Worm (Caenorhabditis elegans) whole organism, L4/young adult: ENCODE data around the gene C25H3.16.
A peak's percentile ranks its signal among the peaks of the same experiment; 100 is the strongest.

Experiments used
- W03F9.2 ChIP-seq: fragments of 150-350 bp; optimal IDR thresholded peaks from 2 replicates; lab custom pipeline; 2014; ENCODE audit warnings: missing biosample characterization, missing genetic modification characterization
- dao-5 ChIP-seq: sonication (generic microtip); optimal IDR thresholded peaks from 2 replicates; lab custom pipeline; 2016; ENCODE audit warnings: missing genotype, missing genetic modification characterization, moderate library complexity, missing compliant biosample characterization
- him-1 ChIP-seq: sonication (generic microtip); optimal IDR thresholded peaks from 2 replicates; lab custom pipeline; 2016; ENCODE audit warnings: missing genotype, missing genetic modification reagents, missing genetic modification characterization, missing compliant biosample characterization

C25H3.16 gene

DNA sequence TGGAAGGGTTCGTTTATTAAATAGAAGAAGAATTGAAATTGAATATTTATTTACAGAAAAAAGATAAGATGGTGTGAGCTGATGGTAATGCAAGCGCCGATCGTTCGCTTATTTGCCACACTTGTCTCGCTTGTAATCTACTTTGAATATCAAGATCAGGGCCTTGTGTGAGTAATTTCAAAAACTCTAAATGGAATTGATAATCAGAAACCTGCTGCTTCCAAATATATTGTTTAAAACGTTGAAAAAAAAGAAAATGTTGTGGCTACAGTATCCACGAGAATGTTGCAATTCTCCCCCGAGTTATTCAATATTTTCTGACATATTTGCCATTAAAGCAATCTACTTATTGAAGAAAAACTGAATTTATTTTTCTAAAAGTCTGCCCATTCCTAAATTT is 44.7 kb downstream of the C25H3.16 start:
- no peak for TF ChIP-seq him-1 (tag; lab: Kevin White, UChicago)
- no peak for TF ChIP-seq W03F9.2 (tag; lab: Kevin White, UChicago)
- no peak for TF ChIP-seq dao-5 (tag; lab: Kevin White, UChicago)

DNA sequence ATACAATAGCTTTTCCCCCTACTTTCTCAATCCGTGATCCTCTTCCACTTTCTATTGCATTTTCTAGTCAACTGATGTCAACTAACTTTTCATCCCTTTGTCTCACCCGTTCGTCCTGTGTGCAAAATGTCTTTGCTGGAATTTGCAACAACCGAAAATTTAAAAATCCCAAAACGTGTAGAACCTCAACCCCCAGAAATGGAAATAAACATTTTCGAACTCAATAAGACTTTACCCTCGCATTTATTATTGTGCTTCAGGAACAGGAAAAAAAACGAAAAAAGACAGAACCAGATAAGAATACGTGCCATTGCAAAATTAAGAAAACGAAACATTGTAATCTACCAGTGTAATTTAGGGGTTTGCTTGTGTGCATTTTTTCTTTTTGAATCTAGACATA is 46.0 kb downstream of the C25H3.16 start:
- TF ChIP-seq him-1 (tag; lab: Kevin White, UChicago) (no peak), dao-5 (tag; lab: Kevin White, UChicago) (no peak), W03F9.2 (tag; lab: Kevin White, UChicago) (no peak)

DNA sequence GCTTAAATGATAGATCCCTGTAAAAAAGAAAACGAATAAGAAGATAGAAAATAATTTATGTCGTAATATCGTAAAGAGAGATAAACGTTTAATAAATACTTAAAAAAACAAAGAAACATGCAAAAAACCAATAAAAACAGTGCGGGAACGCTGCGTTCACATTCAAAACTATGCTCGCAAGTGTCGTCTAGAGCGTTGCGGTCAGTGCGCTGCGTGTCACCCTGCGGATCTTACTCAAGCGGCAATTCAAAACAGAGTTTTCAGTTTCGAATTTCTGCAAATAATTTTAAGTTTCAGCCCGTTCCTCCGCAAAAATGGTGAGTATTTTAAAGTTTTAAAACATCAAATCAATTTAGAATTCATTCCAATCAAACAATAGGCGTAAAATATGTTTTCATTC is 48.7 kb downstream of the C25H3.16 start, which contains the start of the genes tiar-1 and lelo-4:
tiar-1 (minus strand) TSS at position 17 of the 400 bp plus-strand sequence.
lelo-4 (plus strand) TSS at position 118 of the 400 bp plus-strand sequence.
- TF ChIP-seq dao-5 (tag; lab: Kevin White, UChicago) (no peak), him-1 (tag; lab: Kevin White, UChicago) (peak; percentile 35), W03F9.2 (tag; lab: Kevin White, UChicago) (peak; percentile 74)

DNA sequence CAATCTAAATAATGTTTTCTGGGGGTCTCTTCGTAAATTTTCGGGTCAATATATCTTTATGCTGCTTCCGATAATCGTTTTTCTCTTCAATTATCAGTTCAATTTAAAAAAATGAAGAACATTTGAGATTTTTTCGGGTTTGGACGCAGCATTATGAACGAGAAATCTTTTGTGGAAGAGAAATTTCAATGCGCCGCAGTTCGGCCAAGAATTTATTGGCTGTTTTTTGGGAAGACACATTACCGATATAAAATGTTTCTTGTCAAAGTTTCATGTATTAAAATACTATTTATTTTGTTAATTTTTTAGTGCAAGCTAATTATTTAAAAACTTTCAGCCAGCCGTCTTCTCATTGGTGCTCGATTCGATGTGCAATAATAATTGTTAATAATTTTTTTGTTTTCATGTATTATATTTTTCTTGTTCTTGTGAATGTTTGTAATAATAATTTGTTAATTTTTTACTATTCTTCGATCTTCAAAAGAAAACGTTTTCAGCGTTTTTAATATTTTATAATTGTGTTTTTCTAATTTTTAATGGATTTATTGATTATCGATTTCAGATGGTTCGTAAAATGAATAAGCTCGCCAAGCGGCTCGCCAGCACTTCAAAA is 49.8 kb downstream of the C25H3.16 start, which contains the start of the genes C18A3.10 and C18A3.3:
C18A3.10 (minus strand) TSS at position 101 of the 613 bp plus-strand sequence.
C18A3.3 (plus strand) TSS at position 563 of the 613 bp plus-strand sequence.
- no peak for TF ChIP-seq W03F9.2 (tag; lab: Kevin White, UChicago)
- TF ChIP-seq dao-5 (tag; lab: Kevin White, UChicago), result no peak
- TF ChIP-seq him-1 (tag; lab: Kevin White, UChicago), result no peak
